Worm (Caenorhabditis elegans) whole organism, L2 larva: Measurements from ENCODE around the gene rab-14.

ENCODE experiments used
- ceh-16 ChIP-seq: fragments of 150-350 bp; optimal IDR thresholded peaks from 2 replicates; lab custom pipeline; 2014; ENCODE audit warnings: missing biosample characterization, missing genetic modification characterization
- fos-1 ChIP-seq: fragments of 150-350 bp; optimal IDR thresholded peaks from 2 replicates; lab custom pipeline; 2014; ENCODE audit warnings: missing biosample characterization, missing genetic modification characterization
- lin-13 ChIP-seq: fragments of 150-350 bp; optimal IDR thresholded peaks from 2 replicates; lab custom pipeline; 2014; ENCODE audit warnings: missing biosample characterization, missing genetic modification reagents, missing genetic modification characterization
- lin-39 ChIP-seq: fragments of 150-350 bp; optimal IDR thresholded peaks from 2 replicates; lab custom pipeline; 2014; ENCODE audit warnings: missing biosample characterization, missing genetic modification reagents, missing genetic modification characterization
- mab-5 ChIP-seq: fragments of 150-350 bp; optimal IDR thresholded peaks from 2 replicates; lab custom pipeline; 2014; ENCODE audit warnings: missing biosample characterization, missing genetic modification characterization
- nhr-10 ChIP-seq: sonication (generic microtip); optimal IDR thresholded peaks from 2 replicates; lab custom pipeline; 2017; ENCODE audit warnings: missing biosample characterization, missing genetic modification characterization
- nhr-11 ChIP-seq: fragments of 150-350 bp; optimal IDR thresholded peaks from 2 replicates; lab custom pipeline; 2014; ENCODE audit warnings: missing biosample characterization, missing genetic modification characterization
- nhr-12 ChIP-seq: fragments of 150-350 bp; optimal IDR thresholded peaks from 2 replicates; lab custom pipeline; 2014; ENCODE audit warnings: missing biosample characterization, missing genetic modification characterization
- skn-1 ChIP-seq: sonication (generic microtip); optimal IDR thresholded peaks from 2 replicates; lab custom pipeline; 2017; ENCODE audit warnings: missing biosample characterization, missing genetic modification characterization
- snpc-4 ChIP-seq: fragments of 150-350 bp; optimal IDR thresholded peaks from 2 replicates; lab custom pipeline; 2014; ENCODE audit warnings: missing biosample characterization, missing genetic modification characterization
- unc-39 ChIP-seq: fragments of 150-350 bp; optimal IDR thresholded peaks from 2 replicates; lab custom pipeline; 2014; ENCODE audit warnings: missing biosample characterization, missing genetic modification characterization
- unc-62 ChIP-seq: fragments of 150-350 bp; optimal IDR thresholded peaks from 2 replicates; lab custom pipeline; 2014; ENCODE audit warnings: missing biosample characterization, missing genetic modification reagents, missing genetic modification characterization
- ztf-1 ChIP-seq: fragments of 200-800 bp; sonication (Bioruptor generic); conservative IDR thresholded peaks from 2 replicates; pipeline ENCODE4 v1.3.6; 2022; ENCODE audit warnings: missing genetic modification characterization, missing compliant biosample characterization
- ztf-4 ChIP-seq: fragments of 150-350 bp; optimal IDR thresholded peaks from 2 replicates; lab custom pipeline; 2014; ENCODE audit warnings: missing biosample characterization, missing genetic modification characterization

DNA sequence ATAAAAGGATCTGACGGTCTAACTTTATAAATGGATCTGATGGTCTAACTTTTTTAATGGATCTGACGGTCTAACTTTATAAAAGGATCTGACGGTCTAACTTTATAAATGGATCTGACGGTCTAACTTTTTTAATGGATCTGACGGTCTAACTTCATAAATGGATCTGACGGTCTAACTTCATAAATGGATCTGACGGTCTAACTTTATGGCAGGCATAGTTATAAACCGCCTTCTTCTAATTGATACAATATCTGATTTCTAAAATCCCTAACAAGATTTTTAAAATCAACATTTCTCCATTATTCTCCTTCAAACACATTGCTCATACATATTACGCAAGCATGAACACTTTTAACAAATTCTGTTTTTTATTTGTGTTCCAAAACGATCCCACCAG lies 9.4 kb downstream of the rab-14 start, which contains the start of gene K09A9.8:
- TF ChIP-seq unc-62 (no peak), ztf-4 (no peak), fos-1 (tag; lab: Kevin White, UChicago) (no peak), snpc-4 (tag; lab: Kevin White, UChicago) (no peak), nhr-12 (no peak), ceh-16 (tag; lab: Kevin White, UChicago) (no peak), lin-39 (tag; lab: Kevin White, UChicago) (no peak), nhr-10 (tag; lab: Kevin White, UChicago) (no peak), nhr-11 (tag; lab: Kevin White, UChicago) (no peak), ztf-1 (GFP tag; lab: Robert Waterston, UW) (no peak), lin-13 (GFP tag; lab: Kevin White, UChicago) (no peak), skn-1 (no peak), mab-5 (tag; lab: Kevin White, UChicago) (no peak), unc-39 (tag; lab: Kevin White, UChicago) (no peak)
